Fruit fly (Drosophila melanogaster) whole organism, embryonic: ENCODE measurements around the gene CG7183.

Experiments
- Antp ChIP-seq: fragments of 200-800 bp; sonication (Bioruptor generic); optimal IDR thresholded peaks from 3 replicates; lab custom pipeline; 2016; ENCODE audit warnings: missing biosample characterization, missing genetic modification characterization
- Atf6 ChIP-seq: fragments of 200-800 bp; sonication (Bioruptor generic); IDR thresholded peaks from 2 replicates; pipeline ENCODE4 v1.3.6; 2022; ENCODE audit warnings: missing biosample characterization, missing genetic modification characterization
- CG10565 ChIP-seq: fragments of 200-800 bp; sonication (Bioruptor generic); optimal IDR thresholded peaks from 3 replicates; lab custom pipeline; 2016; ENCODE audit warnings: missing biosample characterization, mild to moderate bottlenecking, missing genetic modification characterization
- CG12769 ChIP-seq: fragments of 200-800 bp; sonication (Bioruptor generic); optimal IDR thresholded peaks from 2 replicates; lab custom pipeline; 2019; ENCODE audit warnings: missing biosample characterization, mild to moderate bottlenecking, missing genetic modification characterization, moderate library complexity
- CG16813 ChIP-seq: fragments of 200-800 bp; sonication (Bioruptor generic); IDR thresholded peaks from 3 replicates; pipeline ENCODE4 v1.3.6; 2022; ENCODE audit warnings: missing biosample characterization, missing genetic modification characterization; ENCODE audit not compliant: partially characterized antibody
- CG16815 ChIP-seq: fragments of 200-800 bp; sonication (Bioruptor generic); optimal IDR thresholded peaks from 3 replicates; lab custom pipeline; 2017; ENCODE audit warnings: missing biosample characterization, mild to moderate bottlenecking, missing genetic modification characterization
- CG1792 ChIP-seq: fragments of 200-800 bp; sonication (Bioruptor generic); optimal IDR thresholded peaks from 2 replicates; lab custom pipeline; 2016; ENCODE audit warnings: missing biosample characterization, missing genetic modification characterization
- CG3163 ChIP-seq: fragments of 200-800 bp; sonication (Bioruptor generic); optimal IDR thresholded peaks from 3 replicates; lab custom pipeline; 2016; ENCODE audit warnings: missing biosample characterization, missing genetic modification characterization
- CG3838 ChIP-seq: fragments of 200-800 bp; sonication (Bioruptor generic); optimal IDR thresholded peaks from 3 replicates; lab custom pipeline; 2016; ENCODE audit warnings: missing biosample characterization, missing genetic modification characterization
- CG6272 ChIP-seq: fragments of 200-800 bp; sonication (Bioruptor generic); IDR thresholded peaks from 2 replicates; pipeline ENCODE4 v1.3.6; 2022; ENCODE audit warnings: missing biosample characterization, missing genetic modification characterization
- CG6683 ChIP-seq: fragments of 200-800 bp; sonication (Bioruptor generic); optimal IDR thresholded peaks from 2 replicates; lab custom pipeline; 2017; ENCODE audit warnings: missing biosample characterization, mild to moderate bottlenecking, missing genetic modification characterization, missing genetic modification reagents
- CG8478 ChIP-seq: fragments of >200 bp; optimal IDR thresholded peaks from 2 replicates; lab custom pipeline; 2018
- CG9932 ChIP-seq: fragments of 200-800 bp; sonication (Bioruptor generic); IDR thresholded peaks from 2 replicates; pipeline ENCODE4 v1.3.6; 2022; ENCODE audit warnings: missing biosample characterization, missing genetic modification characterization
- CkIIα-i1 ChIP-seq: fragments of 200-800 bp; sonication (Bioruptor generic); IDR thresholded peaks from 2 replicates; pipeline ENCODE4 v1.3.6; 2022; ENCODE audit warnings: missing biosample characterization, missing genetic modification characterization
- D ChIP-seq, 2 experiments: fragments of 200-800 bp in 1 of 2; fragments of >200 bp in 1 of 2; sonication (Bioruptor generic) in 1 of 2; optimal IDR thresholded peaks; 2 replicates in 1 of 2; 3 replicates in 1 of 2; lab custom pipeline; 2017; ENCODE audit warnings: mild to moderate bottlenecking in 1 of 2, missing biosample characterization in 1 of 2, missing genetic modification characterization in 1 of 2, missing genetic modification reagents in 1 of 2
- Dad ChIP-seq: fragments of 200-800 bp; sonication (Bioruptor generic); optimal IDR thresholded peaks from 3 replicates; lab custom pipeline; 2016; ENCODE audit warnings: missing biosample characterization, missing genetic modification characterization
- Dfd ChIP-seq, 2 experiments: fragments of >200 bp; optimal IDR thresholded peaks; 2 replicates each; lab custom pipeline; 2017; ENCODE audit warnings: missing biosample characterization in 2 of 2, missing genetic modification characterization in 2 of 2
- Dip2 ChIP-seq: fragments of 200-800 bp; sonication (Bioruptor generic); IDR thresholded peaks from 2 replicates; pipeline ENCODE4 v1.3.6; 2022; ENCODE audit warnings: missing biosample characterization, missing genetic modification characterization
- E2f2 ChIP-seq: fragments of 200-800 bp; sonication (Bioruptor generic); IDR thresholded peaks from 2 replicates; pipeline ENCODE4 v1.3.6; 2022; ENCODE audit warnings: missing biosample characterization, missing genetic modification characterization
- Fer3 ChIP-seq: fragments of 200-800 bp; sonication (Bioruptor generic); optimal IDR thresholded peaks from 2 replicates; lab custom pipeline; 2018; ENCODE audit warnings: missing biosample characterization, mild to moderate bottlenecking, missing genetic modification characterization, moderate library complexity
- HLHmδ ChIP-seq: fragments of 200-800 bp; sonication (Bioruptor generic); optimal IDR thresholded peaks from 2 replicates; lab custom pipeline; 2018; ENCODE audit warnings: missing biosample characterization, mild to moderate bottlenecking, missing genetic modification characterization, moderate library complexity
- HmgZ ChIP-seq: fragments of 200-800 bp; sonication (Bioruptor generic); optimal IDR thresholded peaks from 2 replicates; lab custom pipeline; 2018; ENCODE audit warnings: missing biosample characterization, mild to moderate bottlenecking, missing genetic modification characterization
- Kr ChIP-seq: fragments of 200-800 bp; sonication (Bioruptor generic); optimal IDR thresholded peaks from 2 replicates; lab custom pipeline; 2017; ENCODE audit warnings: missing biosample characterization, mild to moderate bottlenecking, missing genetic modification characterization
- MBD-R2 ChIP-seq: fragments of 200-800 bp; sonication (Bioruptor generic); IDR thresholded peaks from 2 replicates; pipeline ENCODE4 v1.3.6; 2022; ENCODE audit warnings: missing biosample characterization, missing genetic modification characterization
- Mad ChIP-seq: fragments of 200-800 bp; sonication (Bioruptor generic); optimal IDR thresholded peaks from 2 replicates; lab custom pipeline; 2016; ENCODE audit warnings: missing biosample characterization, missing genetic modification characterization
- Scr ChIP-seq: fragments of 200-800 bp; sonication (Bioruptor generic); IDR thresholded peaks from 2 replicates; pipeline ENCODE4 v1.3.6; 2022; ENCODE audit warnings: missing biosample characterization, missing genetic modification characterization; ENCODE audit not compliant: partially characterized antibody
- Sin3A ChIP-seq: fragments of >200 bp; optimal IDR thresholded peaks from 2 replicates; lab custom pipeline; 2018
- Sry-δ ChIP-seq: fragments of 200-800 bp; sonication (Bioruptor generic); optimal IDR thresholded peaks from 2 replicates; lab custom pipeline; 2016; ENCODE audit warnings: missing biosample characterization, missing genetic modification characterization
- TFAM ChIP-seq: fragments of 200-800 bp; sonication (Bioruptor generic); optimal IDR thresholded peaks from 2 replicates; lab custom pipeline; 2017; ENCODE audit warnings: missing biosample characterization, missing genetic modification characterization, inconsistent platforms
- Trl ChIP-seq, 3 experiments: fragments of >200 bp in 2 of 3; fragments of 200-800 bp in 1 of 3; sonication (Bioruptor generic) in 1 of 3; optimal IDR thresholded peaks; 2 replicates in 1 of 3; 3 replicates in 2 of 3; lab custom pipeline; 2016 to 2017; ENCODE audit warnings: missing biosample characterization in 1 of 3, missing genetic modification characterization in 1 of 3
- Xrp1 ChIP-seq: fragments of 200-800 bp; sonication (Bioruptor generic); IDR thresholded peaks from 2 replicates; pipeline ENCODE4 v1.3.6; 2022; ENCODE audit warnings: missing biosample characterization, missing genetic modification characterization
- al ChIP-seq: fragments of 200-800 bp; sonication (Bioruptor generic); IDR thresholded peaks from 2 replicates; pipeline ENCODE4 v1.3.6; 2022; ENCODE audit warnings: missing biosample characterization, missing genetic modification characterization
- ato ChIP-seq: fragments of 200-800 bp; sonication (Bioruptor generic); IDR thresholded peaks from 2 replicates; pipeline ENCODE4 v1.3.6; 2022; ENCODE audit warnings: missing biosample characterization, missing genetic modification characterization; ENCODE audit not compliant: partially characterized antibody
- az2 ChIP-seq: fragments of 200-800 bp; sonication (Bioruptor generic); optimal IDR thresholded peaks from 3 replicates; lab custom pipeline; 2016; ENCODE audit warnings: missing biosample characterization, missing genetic modification characterization
- bcd ChIP-seq: fragments of 200-800 bp; sonication (Bioruptor generic); optimal IDR thresholded peaks from 2 replicates; lab custom pipeline; 2017; ENCODE audit warnings: missing biosample characterization, mild to moderate bottlenecking, missing genetic modification characterization
- ci ChIP-seq: fragments of 200-800 bp; sonication (Bioruptor generic); IDR thresholded peaks from 3 replicates; pipeline ENCODE4 v1.3.6; 2022; ENCODE audit warnings: missing biosample characterization, missing genetic modification characterization
- crc ChIP-seq: fragments of 200-800 bp; sonication (Bioruptor generic); optimal IDR thresholded peaks from 2 replicates; lab custom pipeline; 2016; ENCODE audit warnings: missing biosample characterization, missing genetic modification characterization
- gem ChIP-seq: fragments of 200-800 bp; sonication (Bioruptor generic); optimal IDR thresholded peaks from 2 replicates; lab custom pipeline; 2019; ENCODE audit warnings: missing biosample characterization, mild to moderate bottlenecking, missing genetic modification characterization, moderate library complexity
- h ChIP-seq: fragments of >200 bp; optimal IDR thresholded peaks from 2 replicates; lab custom pipeline; 2017
- ind ChIP-seq: fragments of 200-800 bp; sonication (Bioruptor generic); optimal IDR thresholded peaks from 3 replicates; lab custom pipeline; 2016; ENCODE audit warnings: missing biosample characterization, missing genetic modification characterization
- lmd ChIP-seq: fragments of 200-800 bp; sonication (Bioruptor generic); IDR thresholded peaks from 2 replicates; pipeline ENCODE4 v1.3.6; 2022; ENCODE audit warnings: missing biosample characterization, missing genetic modification characterization
- p53 ChIP-seq: fragments of 200-800 bp; sonication (Bioruptor generic); optimal IDR thresholded peaks from 2 replicates; lab custom pipeline; 2016; ENCODE audit warnings: missing biosample characterization, missing genetic modification characterization
- pho ChIP-seq: fragments of 200-800 bp; sonication (Bioruptor generic); optimal IDR thresholded peaks from 2 replicates; lab custom pipeline; 2016; ENCODE audit warnings: missing biosample characterization, missing genetic modification characterization
- phol ChIP-seq: fragments of 200-800 bp; sonication (Bioruptor generic); optimal IDR thresholded peaks from 3 replicates; lab custom pipeline; 2018; ENCODE audit warnings: missing biosample characterization, mild to moderate bottlenecking, missing genetic modification characterization, moderate library complexity
- pum ChIP-seq: fragments of 200-800 bp; sonication (Bioruptor generic); optimal IDR thresholded peaks from 2 replicates; lab custom pipeline; 2016; ENCODE audit warnings: missing biosample characterization, missing genetic modification characterization
- seq ChIP-seq: fragments of 200-800 bp; sonication (Bioruptor generic); IDR thresholded peaks from 2 replicates; pipeline ENCODE4 v1.3.6; 2022; ENCODE audit warnings: missing biosample characterization, missing genetic modification characterization
- sqz ChIP-seq: fragments of 200-800 bp; sonication (Bioruptor generic); optimal IDR thresholded peaks from 3 replicates; lab custom pipeline; 2018; ENCODE audit warnings: missing biosample characterization, mild to moderate bottlenecking, missing genetic modification characterization
- sug ChIP-seq: fragments of 200-800 bp; optimal IDR thresholded peaks from 2 replicates; lab custom pipeline; 2019; ENCODE audit warnings: missing biosample characterization, mild to moderate bottlenecking, missing genetic modification characterization, moderate library complexity
- tin ChIP-seq: fragments of 200-800 bp; sonication (Bioruptor generic); optimal IDR thresholded peaks from 3 replicates; lab custom pipeline; 2016; ENCODE audit warnings: missing biosample characterization, missing genetic modification characterization
- tio ChIP-seq: fragments of 200-800 bp; sonication (Bioruptor generic); optimal IDR thresholded peaks from 2 replicates; lab custom pipeline; 2017; ENCODE audit warnings: missing biosample characterization, missing genetic modification characterization, inconsistent platforms
- toy ChIP-seq: fragments of 200-800 bp; sonication (Bioruptor generic); IDR thresholded peaks from 2 replicates; pipeline ENCODE4 v1.3.6; 2022; ENCODE audit warnings: missing biosample characterization, missing genetic modification characterization
- unpg ChIP-seq: fragments of 200-800 bp; sonication (Bioruptor generic); optimal IDR thresholded peaks from 3 replicates; lab custom pipeline; 2018; ENCODE audit warnings: missing biosample characterization, mild to moderate bottlenecking, missing genetic modification characterization, moderate library complexity
- vfl ChIP-seq: fragments of 200-800 bp; sonication (Bioruptor generic); optimal IDR thresholded peaks from 2 replicates; lab custom pipeline; 2016; ENCODE audit warnings: missing biosample characterization, missing genetic modification characterization

CG7183 gene

DNA sequence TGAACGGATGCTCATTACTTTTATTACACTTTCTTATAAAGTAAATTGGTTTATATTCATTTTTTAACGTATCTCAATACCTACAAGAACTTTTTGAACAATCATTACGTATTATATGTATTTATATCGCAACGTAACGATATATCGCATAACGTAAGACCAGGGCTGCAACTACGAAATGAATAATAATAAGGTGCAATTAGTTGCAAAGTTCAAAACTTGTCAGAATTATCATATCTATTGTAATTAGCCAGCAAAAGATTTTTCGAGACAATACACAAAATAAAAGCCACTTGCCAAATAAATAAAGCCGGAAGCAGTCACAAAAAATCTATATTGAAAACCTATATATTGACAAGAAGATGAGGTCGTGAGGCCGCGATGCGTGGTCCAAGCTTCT is 5.2 kb downstream of the CG7183 start:
- TF ChIP-seq pum (GFP tag; lab: Kevin White, UChicago) (peak; percentile 24), HmgZ (peak; percentile 46), Mad (peak; percentile 3), D (optimal IDR thresholded peaks at IDR 0.05; lab: Kevin White, UChicago) (no peak), D (GFP tag; optimal IDR thresholded peaks at IDR 0.05; lab: Kevin White, UChicago) (no peak), CkIIα-i1 (GFP tag; lab: Robert Waterston, UW) (no peak), Dfd (GFP tag; optimal IDR thresholded peaks at IDR 0.05; lab: Kevin White, UChicago) (no peak), CG1792 (peak; percentile 2), toy (GFP tag; lab: Robert Waterston, UW) (no peak), CG6272 (no peak), unpg (GFP tag; lab: Kevin White, UChicago) (no peak), sqz (GFP tag; lab: Kevin White, UChicago) (no peak), Fer3 (tag; lab: Kevin White, UChicago) (no peak), CG6683 (no peak), Xrp1 (no peak), gem (tag; lab: Kevin White, UChicago) (no peak), tio (peak; percentile 13), vfl (GFP tag; lab: Kevin White, UChicago) (peak; percentile 15), E2f2 (GFP tag; lab: Robert Waterston, UW) (peak; percentile 66), h (lab: Kevin White, UChicago) (no peak), CG16813 (GFP tag; lab: Robert Waterston, UW) (peak; percentile 65), seq (GFP tag; lab: Robert Waterston, UW) (no peak), phol (tag; lab: Kevin White, UChicago) (peak; percentile 37), az2 (GFP tag; lab: Kevin White, UChicago) (peak; percentile 35), Trl (optimal IDR thresholded peaks at IDR 0.05; lab: Kevin White, UChicago) (no peak), Trl (GFP tag; optimal IDR thresholded peaks at IDR 0.05; lab: Kevin White, UChicago) (no peak), CG16815 (GFP tag; lab: Kevin White, UChicago) (no peak), crc (GFP tag; lab: Kevin White, UChicago) (peak; percentile 29), Sin3A (no peak), Dip2 (GFP tag; lab: Robert Waterston, UW) (no peak), Antp (GFP tag; lab: Kevin White, UChicago) (no peak), TFAM (no peak), CG8478 (lab: Kevin White, UChicago) (no peak), HLHmδ (GFP tag; lab: Kevin White, UChicago) (no peak), CG3838 (GFP tag; lab: Kevin White, UChicago) (no peak), p53 (GFP tag; lab: Kevin White, UChicago) (no peak), MBD-R2 (GFP tag; lab: Robert Waterston, UW) (peak; percentile 57), ato (GFP tag; lab: Robert Waterston, UW) (no peak), Atf6 (peak; percentile 10; the same call in 1 of the 2 replicates), bcd (GFP tag; lab: Kevin White, UChicago) (peak; percentile 20), ind (GFP tag; lab: Kevin White, UChicago) (peak; percentile 53), lmd (GFP tag; lab: Robert Waterston, UW) (peak; percentile 25; the same call in 1 of the 2 replicates), Sry-δ (GFP tag; lab: Kevin White, UChicago) (peak; percentile 74), Kr (no peak), Scr (GFP tag; lab: Robert Waterston, UW) (peak; percentile 79), pho (GFP tag; lab: Kevin White, UChicago) (no peak), Dad (GFP tag; lab: Kevin White, UChicago) (no peak), al (0 out of 2 replicates have a peak, but pooled peaks have one; percentile 10), CG10565 (GFP tag; lab: Kevin White, UChicago) (no peak), ci (no peak), CG9932 (GFP tag; lab: Robert Waterston, UW) (peak; percentile 65), tin (peak; percentile 54), sug (no peak), CG3163 (no peak), CG12769 (tag; lab: Kevin White, UChicago) (no peak)
